Worm (Caenorhabditis elegans) whole organism, L4 larva: ENCODE measurements around the gene K02A6.4.
A peak's percentile ranks its signal among the peaks of the same experiment; 100 is the strongest.
"Not testable (repeated sequence)": the region's sequence is repeated elsewhere in the genome, so short reads cannot be mapped to it uniquely, and the experiment has no call there.

Experiments
- D1046.2 ChIP-seq: fragments of 200-800 bp; sonication (Bioruptor generic); IDR thresholded peaks from 2 replicates; pipeline ENCODE4 v1.3.6; 2022; ENCODE audit warnings: missing genetic modification characterization, missing compliant biosample characterization
- F26F4.8 ChIP-seq: fragments of 200-800 bp; sonication (Bioruptor generic); conservative IDR thresholded peaks from 2 replicates; pipeline ENCODE4 v1.3.6; 2022; ENCODE audit warnings: missing genetic modification characterization, missing compliant biosample characterization
- F37D6.2 ChIP-seq: sonication (generic microtip); optimal IDR thresholded peaks from 2 replicates; lab custom pipeline; 2016; ENCODE audit warnings: mild to moderate bottlenecking, missing genetic modification characterization, missing compliant biosample characterization
- T20F7.1 ChIP-seq: fragments of 200-800 bp; sonication (Bioruptor generic); optimal IDR thresholded peaks from 2 replicates; lab custom pipeline; 2018; ENCODE audit warnings: mild to moderate bottlenecking, missing genetic modification characterization, missing compliant biosample characterization
- Y105C5A.15 ChIP-seq: fragments of 200-800 bp; sonication (Bioruptor generic); IDR thresholded peaks from 2 replicates; pipeline ENCODE4 v1.3.6; 2022; ENCODE audit warnings: missing genetic modification characterization, missing compliant biosample characterization
- ZK337.2 ChIP-seq: fragments of 200-800 bp; sonication (Bioruptor generic); IDR thresholded peaks from 2 replicates; pipeline ENCODE4 v1.3.6; 2022; ENCODE audit warnings: missing genetic modification reagents, missing genetic modification characterization, missing compliant biosample characterization
- ZK546.5 ChIP-seq, 2 experiments: sonication (generic microtip); optimal IDR thresholded peaks; 2 replicates each; lab custom pipeline; 2017; ENCODE audit warnings: missing biosample characterization in 2 of 2, missing genetic modification characterization in 2 of 2
- aha-1 ChIP-seq: fragments of 150-350 bp; peaks from one replicate; lab custom pipeline; 2014; ENCODE audit warnings: missing biosample characterization, missing genetic modification characterization
- aly-2 ChIP-seq: sonication (generic microtip); optimal IDR thresholded peaks from 2 replicates; lab custom pipeline; 2018; ENCODE audit warnings: missing biosample characterization, missing genetic modification characterization
- ceh-28 ChIP-seq: fragments of 150-350 bp; optimal IDR thresholded peaks from 2 replicates; lab custom pipeline; 2014; ENCODE audit warnings: missing biosample characterization, missing genetic modification reagents, missing genetic modification characterization
- daf-16 ChIP-seq, 3 experiments: sonication (generic microtip); optimal IDR thresholded peaks; 2 replicates each; lab custom pipeline; 2016 to 2017; ENCODE audit warnings: missing genetic modification characterization in 3 of 3, missing genetic modification reagents in 3 of 3, mild to moderate bottlenecking in 2 of 3, missing compliant biosample characterization in 2 of 3, missing biosample characterization in 1 of 3, moderate library complexity in 1 of 3
- dmd-8 ChIP-seq: fragments of 200-800 bp; sonication (Bioruptor generic); IDR thresholded peaks from 2 replicates; pipeline ENCODE4 v1.3.6; 2022; ENCODE audit warnings: missing genetic modification characterization, missing compliant biosample characterization
- dmd-9 ChIP-seq: fragments of 200-800 bp; sonication (Bioruptor generic); IDR thresholded peaks from 2 replicates; pipeline ENCODE4 v1.3.6; 2022; ENCODE audit warnings: missing genetic modification reagents, missing genetic modification characterization, missing compliant biosample characterization
- dve-1 ChIP-seq: sonication (generic microtip); optimal IDR thresholded peaks from 2 replicates; lab custom pipeline; 2017; ENCODE audit warnings: antibody characterized with exemption, mild to moderate bottlenecking, missing genetic modification characterization, missing compliant biosample characterization; ENCODE audit not compliant: insufficient read depth
- egl-43 ChIP-seq: fragments of 200-800 bp; sonication (Bioruptor generic); IDR thresholded peaks from 2 replicates; pipeline ENCODE4 v1.3.6; 2022; ENCODE audit warnings: missing genetic modification reagents, missing genetic modification characterization, missing compliant biosample characterization
- hlh-11 ChIP-seq: fragments of 200-800 bp; sonication (Bioruptor generic); optimal IDR thresholded peaks from 2 replicates; lab custom pipeline; 2018; ENCODE audit warnings: mild to moderate bottlenecking, missing genetic modification characterization, missing compliant biosample characterization
- hlh-30 ChIP-seq: sonication (generic microtip); optimal IDR thresholded peaks from 2 replicates; lab custom pipeline; 2017; ENCODE audit warnings: antibody characterized with exemption, mild to moderate bottlenecking, missing genetic modification characterization, missing compliant biosample characterization; ENCODE audit not compliant: insufficient read depth
- lim-7 ChIP-seq: fragments of 200-800 bp; sonication (Bioruptor generic); IDR thresholded peaks from 2 replicates; pipeline ENCODE4 v1.3.6; 2022; ENCODE audit warnings: missing genetic modification characterization, missing compliant biosample characterization
- lin-1 ChIP-seq: fragments of 200-800 bp; sonication (Bioruptor generic); IDR thresholded peaks from 2 replicates; pipeline ENCODE4 v1.3.6; 2022; ENCODE audit warnings: missing genetic modification reagents, missing genetic modification characterization, missing compliant biosample characterization
- lsy-2 ChIP-seq, 2 experiments: fragments of 150-350 bp in 1 of 2; sonication (generic microtip) in 1 of 2; optimal IDR thresholded peaks; 2 replicates each; lab custom pipeline; 2014 to 2017; ENCODE audit warnings: missing biosample characterization in 2 of 2, missing genetic modification characterization in 2 of 2
- madf-5 ChIP-seq, 2 experiments: fragments of 200-800 bp; sonication (Bioruptor generic); IDR thresholded peaks; 2 replicates each; pipeline ENCODE4 v1.3.6; 2022; ENCODE audit warnings: missing compliant biosample characterization in 2 of 2, missing genetic modification characterization in 2 of 2
- mes-2 ChIP-seq: sonication (generic microtip); optimal IDR thresholded peaks from 2 replicates; lab custom pipeline; 2016; ENCODE audit warnings: missing genotype, mild to moderate bottlenecking, missing genetic modification characterization, missing compliant biosample characterization; ENCODE audit not compliant: poor library complexity, severe bottlenecking
- nhr-28 ChIP-seq: fragments of 150-350 bp; optimal IDR thresholded peaks from 2 replicates; lab custom pipeline; 2014; ENCODE audit warnings: missing biosample characterization, missing genetic modification characterization
- pha-4 ChIP-seq, 2 experiments: fragments of 150-350 bp in 1 of 2; fragments of 200-800 bp in 1 of 2; sonication (Bioruptor generic) in 1 of 2; IDR thresholded peaks in 1 of 2; optimal IDR thresholded peaks in 1 of 2; 2 replicates each; pipeline versions ENCODE4 v1.3.6 to Lab custom; 2014 to 2022; ENCODE audit warnings: missing genetic modification characterization in 2 of 2, missing genetic modification reagents in 2 of 2, missing biosample characterization in 1 of 2, missing compliant biosample characterization in 1 of 2
- pqm-1 ChIP-seq: sonication (generic microtip); optimal IDR thresholded peaks from 2 replicates; lab custom pipeline; 2017; ENCODE audit warnings: missing biosample characterization, missing genetic modification characterization
- saeg-2 ChIP-seq: fragments of 200-800 bp; sonication (Bioruptor generic); IDR thresholded peaks from 2 replicates; pipeline ENCODE4 v1.3.6; 2022; ENCODE audit warnings: missing genetic modification reagents, missing genetic modification characterization, missing compliant biosample characterization
- set-16 ChIP-seq: fragments of 200-800 bp; sonication (Bioruptor generic); IDR thresholded peaks from 2 replicates; pipeline ENCODE4 v1.3.6; 2022; ENCODE audit warnings: missing genetic modification reagents, missing genetic modification characterization, missing compliant biosample characterization
- snpc-1.2 ChIP-seq: fragments of 200-800 bp; sonication (Bioruptor generic); IDR thresholded peaks from 2 replicates; pipeline ENCODE4 v1.3.6; 2022; ENCODE audit warnings: missing genetic modification reagents, missing genetic modification characterization, missing compliant biosample characterization
- spr-1 ChIP-seq: sonication (generic microtip); optimal IDR thresholded peaks from 2 replicates; lab custom pipeline; 2016; ENCODE audit warnings: mild to moderate bottlenecking, missing genetic modification characterization, missing compliant biosample characterization
- unc-130 ChIP-seq: sonication (generic microtip); optimal IDR thresholded peaks from 2 replicates; lab custom pipeline; 2016; ENCODE audit warnings: missing genetic modification reagents, missing genetic modification characterization, missing compliant biosample characterization
- unc-62 ChIP-seq, 3 experiments: fragments of 150-350 bp in 1 of 3; sonication (generic microtip); optimal IDR thresholded peaks in 2 of 3; peaks in 1 of 3; 1 replicate in 1 of 3; 2 replicates in 2 of 3; lab custom pipeline; 2014 to 2017; ENCODE audit warnings: missing biosample characterization in 3 of 3, missing genetic modification characterization in 3 of 3, missing genetic modification reagents in 3 of 3, missing genotype in 1 of 3
- zfp-3 ChIP-seq: fragments of 200-800 bp; sonication (Bioruptor generic); conservative IDR thresholded peaks from 2 replicates; pipeline ENCODE4 v1.3.6; 2022; ENCODE audit warnings: missing genetic modification reagents, missing genetic modification characterization, missing compliant biosample characterization

K02A6.4 gene

ce11 chrX:8185037-8185436 is 33.5 kb downstream of the K02A6.4 start, which contains the start of gene C17H11.5:
Gene C17H11.5 (minus strand): TSS chrX:8185137.
- TF ChIP-seq aha-1 (peak; percentile 76), spr-1 (tag; lab: Kevin White, UChicago) (no peak)

DNA sequence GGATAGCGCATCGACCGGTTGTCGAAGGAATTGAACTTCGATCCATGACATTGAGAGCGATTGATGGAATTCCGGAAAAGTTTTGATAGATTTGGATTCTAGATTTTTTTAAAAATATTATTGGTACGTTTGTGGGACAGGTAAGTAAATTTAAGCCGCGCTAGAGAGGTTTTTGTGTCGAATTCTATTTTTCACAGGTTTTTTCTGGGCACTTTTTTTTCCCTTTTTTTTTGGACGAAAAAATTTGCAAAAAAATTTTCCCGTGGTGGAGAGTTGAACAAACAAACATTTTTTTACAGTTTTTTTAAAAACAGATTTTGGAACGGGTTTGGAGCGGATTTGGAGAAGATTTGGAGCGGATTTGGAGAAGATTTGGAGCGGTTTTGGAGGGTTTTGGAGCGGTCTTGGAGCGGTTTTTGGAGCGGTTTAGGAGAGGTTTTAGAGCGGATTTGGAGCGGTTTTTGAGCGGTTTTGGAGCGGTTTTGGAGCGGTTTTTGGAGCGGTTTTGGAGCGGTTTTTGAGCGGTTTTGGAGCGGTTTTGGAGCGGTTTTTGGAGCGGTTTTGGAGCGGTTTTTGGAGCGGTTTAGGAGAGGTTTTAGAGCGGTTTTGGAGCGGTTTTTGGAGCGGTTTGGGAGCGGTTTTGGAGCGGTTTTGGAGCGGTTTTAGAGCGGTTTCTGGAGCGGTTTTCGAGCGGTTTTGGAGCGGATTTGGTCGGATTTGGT is 36.8 kb downstream of the K02A6.4 start, which contains the start of gene C17H11.4:
Gene C17H11.4 (minus strand): TSS at position 51 of the 722 bp plus-strand sequence.
- peak; percentile 40; the same call in 1 of the 2 replicates for TF ChIP-seq pha-4 (GFP tag; IDR thresholded peaks at IDR 0.05; lab: Robert Waterston, UW)
- TF ChIP-seq pha-4 (tag; optimal IDR thresholded peaks at IDR 0.05; lab: Kevin White, UChicago), result not testable (repeated sequence)
- 0 out of 2 replicates have a peak, but pooled peaks have one; percentile 11 for TF ChIP-seq lim-7
- TF ChIP-seq set-16 (GFP tag; lab: Robert Waterston, UW), result peak; percentile 96
- TF ChIP-seq F26F4.8 (GFP tag; lab: Robert Waterston, UW), result 0 out of 2 replicates have a peak, but pooled peaks have one; percentile 15
- TF ChIP-seq saeg-2, result 0 out of 2 replicates have a peak, but pooled peaks have one; percentile 17
- 0 out of 2 replicates have a peak, but pooled peaks have one; percentile 24 for TF ChIP-seq zfp-3
- TF ChIP-seq dmd-8 (GFP tag; lab: Robert Waterston, UW), result peak; percentile 62; the same call in 1 of the 2 replicates
- TF ChIP-seq dmd-9 (GFP tag; lab: Robert Waterston, UW), result 0 out of 2 replicates have a peak, but pooled peaks have one; percentile 53
- TF ChIP-seq Y105C5A.15 (GFP tag; lab: Robert Waterston, UW), result peak; percentile 72; the same call in 1 of the 2 replicates
- TF ChIP-seq egl-43 (GFP tag; lab: Robert Waterston, UW), result peak; percentile 79
- 0 out of 4 replicates have a peak, but pooled peaks of 1 of the 2 experiments have one; percentile 16 for TF ChIP-seq madf-5 (GFP tag; IDR thresholded peaks at IDR 0.05; lab: Robert Waterston, UW)
- TF ChIP-seq D1046.2 (GFP tag; lab: Robert Waterston, UW), result 0 out of 2 replicates have a peak, but pooled peaks have one; percentile 55

DNA sequence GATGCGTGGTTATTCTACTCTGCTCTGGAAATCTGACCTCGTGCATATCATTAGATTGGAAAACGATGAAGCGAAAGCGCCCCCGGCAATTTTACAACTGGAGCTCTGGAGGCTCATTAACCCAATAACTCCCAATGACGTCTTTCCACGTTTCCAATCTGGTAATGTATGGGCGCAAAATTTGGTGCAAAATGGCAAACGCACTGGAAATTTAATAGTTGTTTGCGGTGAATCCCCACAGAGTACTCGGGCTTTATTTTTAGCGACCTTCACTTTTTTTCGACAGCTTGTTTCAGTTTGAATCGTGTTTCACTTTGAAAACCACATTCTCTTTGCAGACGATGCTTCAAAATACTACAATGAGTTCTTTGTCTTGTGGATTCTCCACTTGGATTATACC is 44.9 kb downstream of the K02A6.4 start, which contains the start of gene C17H11.1:
Gene C17H11.1 (plus strand): TSS at position 301 of the 400 bp plus-strand sequence.
- no peak for TF ChIP-seq F37D6.2 (tag; lab: Kevin White, UChicago)
- no peak for TF ChIP-seq aly-2 (tag; lab: Kevin White, UChicago)
- TF ChIP-seq unc-130 (GFP tag; lab: Kevin White, UChicago), result no peak
- TF ChIP-seq lsy-2 (tag; optimal IDR thresholded peaks at IDR 0.05; lab: Kevin White, UChicago), result no peak

- TF ChIP-seq mes-2 (tag; lab: Kevin White, UChicago) (peak; percentile 48), lin-1 (no peak), ceh-28 (tag; lab: Kevin White, UChicago) (no peak), ZK337.2 (GFP tag; lab: Robert Waterston, UW) (no peak), nhr-28 (tag; lab: Kevin White, UChicago) (peak; percentile 46), hlh-30 (tag; lab: Kevin White, UChicago) (peak; percentile 66), dve-1 (tag; lab: Kevin White, UChicago) (peak; percentile 46), ZK546.5 (tag; optimal IDR thresholded peaks at IDR 0.05; lab: Kevin White, UChicago) (no peak), snpc-1.2 (GFP tag; lab: Robert Waterston, UW) (no peak), hlh-11 (peak; percentile 8), unc-62 (GFP tag; optimal IDR thresholded peaks at IDR 0.05 in 1 of 2; lab: Kevin White, UChicago) (peak in 1 of 2 experiments; percentile 94), unc-62 (tag; optimal IDR thresholded peaks at IDR 0.05; lab: Kevin White, UChicago) (no peak), egl-43 (GFP tag; lab: Robert Waterston, UW) (no peak), pqm-1 (peak; percentile 5), daf-16 (GFP tag; optimal IDR thresholded peaks at IDR 0.05; lab: Kevin White, UChicago) (no peak), daf-16 (tag; optimal IDR thresholded peaks at IDR 0.05; lab: Kevin White, UChicago) (peak; percentile 63), T20F7.1 (GFP tag; lab: Kevin White, UChicago) (peak; percentile 72)
Observed at ce11 chrX:8169534-8169933, 49.0 kb downstream of the K02A6.4 start, which contains the start of gene C17H11.2. Gene C17H11.2 (plus strand): TSS chrX:8169930.
